Worm (Caenorhabditis elegans): ENCODE results near the gene F02C9.2.

ce11 chrV:3128803-3129202 lies 4.7 kb upstream of the F02C9.2 start, which contains the start of gene tat-6:
- TF ChIP-seq lsy-2 (tag; optimal IDR thresholded peaks at IDR 0.05) (no peak), duxl-1 (tag; optimal IDR thresholded peaks at IDR 0.05; ENCODE audit: poor library complexity) (no peak), dmd-9 (GFP tag; IDR thresholded peaks at IDR 0.05) (no peak), lir-3 (tag; optimal IDR thresholded peaks at IDR 0.05) (no peak), hlh-11 (tag; optimal IDR thresholded peaks at IDR 0.05) (no peak), daf-12 (tag; optimal IDR thresholded peaks at IDR 0.05) (no peak), snpc-4 (tag; optimal IDR thresholded peaks at IDR 0.05) (no peak), daf-16 (GFP tag; optimal IDR thresholded peaks at IDR 0.05) (no peak), daf-16 (tag; optimal IDR thresholded peaks at IDR 0.05) (no peak), ceh-82 (tag; optimal IDR thresholded peaks at IDR 0.05) (no peak), hlh-30 (tag; optimal IDR thresholded peaks at IDR 0.05; ENCODE audit: insufficient read depth) (no peak), nhr-77 (tag; optimal IDR thresholded peaks at IDR 0.05) (no peak)
